Fruit fly (Drosophila melanogaster): ENCODE measurements around the gene Rheb.
A peak's percentile ranks its signal among the peaks of the same experiment; 100 is the strongest.

The Rheb gene

dm6 chr3R:5587863-5588519 is 19.3 kb downstream of the Rheb start, which contains the start of gene CG2926 (continued):
- TF ChIP-seq mld (GFP tag; IDR thresholded peaks at IDR 0.05; ENCODE audit: partially characterized antibody) (peak; percentile 91), bbx (GFP tag; IDR thresholded peaks at IDR 0.05; ENCODE audit: partially characterized antibody) (peak; percentile 93), CG7963 (GFP tag; IDR thresholded peaks at IDR 0.05; ENCODE audit: partially characterized antibody) (peak; percentile 88), CHES-1-like (GFP tag; optimal IDR thresholded peaks at IDR 0.05) (peak; percentile 29), tin (GFP tag; optimal IDR thresholded peaks at IDR 0.05) (peak; percentile 29), CG8281 (tag; optimal IDR thresholded peaks at IDR 0.05) (no peak), CG3163 (GFP tag; optimal IDR thresholded peaks at IDR 0.05) (peak; percentile 31), CG16779 (GFP tag; IDR thresholded peaks at IDR 0.05) (no peak), CkIIα-i1 (GFP tag; IDR thresholded peaks at IDR 0.05) (no peak), MBD-R2 (GFP tag; IDR thresholded peaks at IDR 0.05) (peak; percentile 87), Dref (GFP tag; IDR thresholded peaks at IDR 0.05) (peak; percentile 81), sug (tag; optimal IDR thresholded peaks at IDR 0.05) (no peak), wdn (GFP tag; IDR thresholded peaks at IDR 0.05) (0 out of 2 replicates have a peak, but pooled peaks have one; percentile 5), CG4360 (GFP tag; IDR thresholded peaks at IDR 0.05) (no peak), CG17802 (tag; optimal IDR thresholded peaks at IDR 0.05) (peak; percentile 48), Antp (GFP tag; optimal IDR thresholded peaks at IDR 0.05) (peak; percentile 16), CG31388 (GFP tag; optimal IDR thresholded peaks at IDR 0.05) (no peak), CG7839 (tag; optimal IDR thresholded peaks at IDR 0.05) (no peak), CG34224 (GFP tag; IDR thresholded peaks at IDR 0.05; ENCODE audit: partially characterized antibody) (peak; percentile 80), gsb (GFP tag; IDR thresholded peaks at IDR 0.05) (0 out of 2 replicates have a peak, but pooled peaks have one; percentile 5), CG16813 (GFP tag; IDR thresholded peaks at IDR 0.05; ENCODE audit: partially characterized antibody) (peak; percentile 88), CG9797 (GFP tag; optimal IDR thresholded peaks at IDR 0.05) (peak; percentile 31), CG2116 (GFP tag; optimal IDR thresholded peaks at IDR 0.05) (peak; percentile 69), lilli (GFP tag; optimal IDR thresholded peaks at IDR 0.05) (peak; percentile 69), chif (GFP tag; optimal IDR thresholded peaks at IDR 0.05) (peak in 1 of 2 experiments; percentile 51), dmrt11E (tag; optimal IDR thresholded peaks at IDR 0.05) (peak; percentile 25), crp (GFP tag; optimal IDR thresholded peaks at IDR 0.05) (peak in 1 of 2 experiments; percentile 33), CG32767 (GFP tag; IDR thresholded peaks at IDR 0.05) (peak; percentile 57; the same call in 1 of the 2 replicates), CG12104 (GFP tag; optimal IDR thresholded peaks at IDR 0.05) (no peak), Atf-2 (GFP tag; optimal IDR thresholded peaks at IDR 0.05) (peak; percentile 19), CG12659 (GFP tag; optimal IDR thresholded peaks at IDR 0.05) (peak; percentile 62), ssp (GFP tag; IDR thresholded peaks at IDR 0.05) (peak; percentile 56), dpn (GFP tag; optimal IDR thresholded peaks at IDR 0.05) (peak in 1 of 2 experiments; percentile 25), pzg (GFP tag; optimal IDR thresholded peaks at IDR 0.05) (peak; percentile 71), CG7372 (GFP tag; IDR thresholded peaks at IDR 0.05) (peak; percentile 25; the same call in 1 of the 2 replicates), CG8944 (GFP tag; optimal IDR thresholded peaks at IDR 0.05) (peak; percentile 9), hbn (GFP tag; IDR thresholded peaks at IDR 0.05; ENCODE audit: partially characterized antibody) (peak; percentile 83)

- TF ChIP-seq ash1 (GFP tag; optimal IDR thresholded peaks at IDR 0.05) (no peak), Dp (GFP tag; optimal IDR thresholded peaks at IDR 0.05) (peak; percentile 10), bsh (GFP tag; optimal IDR thresholded peaks at IDR 0.05) (no peak), hb (GFP tag; IDR thresholded peaks at IDR 0.05; ENCODE audit: partially characterized antibody) (no peak), CG6272 (GFP tag; IDR thresholded peaks at IDR 0.05) (no peak), CG14710 (tag; optimal IDR thresholded peaks at IDR 0.05) (peak; percentile 24), CG30020 (tag; optimal IDR thresholded peaks at IDR 0.05) (peak; percentile 25), CG6854 (GFP tag; optimal IDR thresholded peaks at IDR 0.05) (no peak), cato (GFP tag; optimal IDR thresholded peaks at IDR 0.05; ENCODE audit: borderline replicate concordance) (no peak), CG5953 (GFP tag; IDR thresholded peaks at IDR 0.05) (no peak), CG6791 (GFP tag; IDR thresholded peaks at IDR 0.05; ENCODE audit: partially characterized antibody) (no peak), CG14860 (GFP tag; IDR thresholded peaks at IDR 0.05; ENCODE audit: partially characterized antibody) (no peak; the same call in 2 of the 3 replicates), wek (GFP tag; optimal IDR thresholded peaks at IDR 0.05) (peak; percentile 28)
Measured at dm6 chr3R:5588573-5588972, 19.9 kb downstream of the Rheb start, which contains the start of gene PolZ2. Gene PolZ2, plus strand, starts transcription at chr3R:5588873.
